Worm (Caenorhabditis elegans) whole organism, early embryonic: ENCODE measurements around the gene srh-99.

Experiments
- B0310.2 ChIP-seq: sonication (generic microtip); optimal IDR thresholded peaks from 2 replicates; lab custom pipeline; 2016; ENCODE audit warnings: mild to moderate bottlenecking, missing genetic modification characterization, missing compliant biosample characterization
- F13C5.2 ChIP-seq: sonication (generic microtip); optimal IDR thresholded peaks from 2 replicates; lab custom pipeline; 2017; ENCODE audit warnings: mild to moderate bottlenecking, missing genetic modification characterization, inconsistent platforms, missing compliant biosample characterization
- aly-1 ChIP-seq: sonication (generic microtip); optimal IDR thresholded peaks from 2 replicates; lab custom pipeline; 2016; ENCODE audit warnings: missing genetic modification characterization, missing compliant biosample characterization
- ama-1 ChIP-seq: fragments of 150-350 bp; optimal IDR thresholded peaks from 2 replicates; lab custom pipeline; 2014
- ceh-13 ChIP-seq: fragments of 200-800 bp; sonication (Bioruptor generic); optimal IDR thresholded peaks from 2 replicates; lab custom pipeline; 2018; ENCODE audit warnings: mild to moderate bottlenecking, missing genetic modification characterization, missing compliant biosample characterization
- ceh-36 ChIP-seq: sonication (generic microtip); optimal IDR thresholded peaks from 2 replicates; lab custom pipeline; 2016; ENCODE audit warnings: missing genetic modification characterization, inconsistent platforms, missing compliant biosample characterization
- ets-7 ChIP-seq: sonication (generic microtip); optimal IDR thresholded peaks from 2 replicates; lab custom pipeline; 2016; ENCODE audit warnings: missing genotype, missing genetic modification characterization, missing compliant biosample characterization
- flt-1 ChIP-seq: fragments of 200-800 bp; sonication (Bioruptor generic); IDR thresholded peaks from 2 replicates; pipeline ENCODE4 v1.3.6; 2022; ENCODE audit warnings: missing genetic modification characterization, missing compliant biosample characterization
- hmbx-1 ChIP-seq: sonication (generic microtip); optimal IDR thresholded peaks from 2 replicates; lab custom pipeline; 2016; ENCODE audit warnings: mild to moderate bottlenecking, missing genetic modification characterization, missing compliant biosample characterization
- hmg-4 ChIP-seq: fragments of 200-800 bp; sonication (Bioruptor generic); optimal IDR thresholded peaks from 2 replicates; lab custom pipeline; 2018; ENCODE audit warnings: mild to moderate bottlenecking, missing genetic modification characterization, missing compliant biosample characterization
- hnd-1 ChIP-seq: sonication (generic microtip); optimal IDR thresholded peaks from 2 replicates; lab custom pipeline; 2016; ENCODE audit warnings: missing genetic modification characterization, missing compliant biosample characterization
- pes-1 ChIP-seq: fragments of 200-800 bp; sonication (Bioruptor generic); IDR thresholded peaks from 2 replicates; pipeline ENCODE4 v1.3.6; 2022; ENCODE audit warnings: missing genetic modification reagents, missing genetic modification characterization, missing compliant biosample characterization
- scrt-1 ChIP-seq: fragments of 200-800 bp; sonication (Bioruptor generic); IDR thresholded peaks from 2 replicates; pipeline ENCODE4 v1.3.6; 2022; ENCODE audit warnings: missing genetic modification characterization, missing compliant biosample characterization
- sea-1 ChIP-seq: fragments of 200-800 bp; sonication (Bioruptor generic); conservative IDR thresholded peaks from 2 replicates; pipeline ENCODE4 v1.3.6; 2022; ENCODE audit warnings: missing genetic modification characterization, missing compliant biosample characterization
- tbx-11 ChIP-seq: fragments of 200-800 bp; sonication (Bioruptor generic); IDR thresholded peaks from 2 replicates; pipeline ENCODE4 v1.3.6; 2022; ENCODE audit warnings: missing genetic modification characterization, missing compliant biosample characterization
- tbx-37 ChIP-seq: fragments of 200-800 bp; sonication (Bioruptor generic); conservative IDR thresholded peaks from 2 replicates; pipeline ENCODE4 v1.3.6; 2022; ENCODE audit warnings: missing genetic modification reagents, missing genetic modification characterization, missing compliant biosample characterization
- tra-4 ChIP-seq: sonication (generic microtip); optimal IDR thresholded peaks from 2 replicates; lab custom pipeline; 2017; ENCODE audit warnings: missing genetic modification characterization, missing compliant biosample characterization

srh-99 gene

DNA sequence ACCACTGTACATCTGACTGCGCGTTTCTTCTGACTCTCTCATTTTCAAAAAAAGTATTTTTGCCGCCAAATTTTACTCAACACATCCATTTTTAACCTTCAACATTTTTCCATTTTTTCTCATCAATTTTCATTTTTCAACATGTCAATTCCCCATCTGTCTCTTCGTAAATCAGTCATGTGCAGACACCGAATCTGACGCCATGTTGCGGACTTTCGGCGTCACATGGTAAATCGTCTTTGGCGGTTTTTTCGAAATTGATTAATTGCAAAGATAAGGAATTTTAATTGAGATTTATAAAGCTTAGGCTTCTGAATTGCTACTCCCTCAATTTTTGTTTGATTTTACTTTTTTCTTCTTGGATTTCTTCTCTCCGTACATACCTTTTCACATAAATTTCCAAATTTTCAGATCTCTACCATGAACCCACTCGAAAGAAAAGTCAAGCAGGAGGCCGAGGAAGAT is 33.6 kb downstream of the srh-99 start, which contains the start of gene F19B10.1:
TSS of gene F19B10.1 (plus strand) at position 415 of the 465 bp plus-strand sequence.
- no peak for TF ChIP-seq hmbx-1
- no peak for TF ChIP-seq hmg-4 (GFP tag; lab: Kevin White, UChicago)
- no peak for TF ChIP-seq tbx-11 (GFP tag; lab: Robert Waterston, UW)
- no peak for TF ChIP-seq aly-1 (tag; lab: Kevin White, UChicago)
- TF ChIP-seq ets-7 (tag; lab: Kevin White, UChicago) = no peak
- no peak for TF ChIP-seq B0310.2
- TF ChIP-seq F13C5.2 (tag; lab: Kevin White, UChicago) = no peak
- TF ChIP-seq ceh-13 = no peak
- TF ChIP-seq ama-1 (lab: Kevin White, UChicago) = no peak
- no peak for TF ChIP-seq flt-1 (GFP tag; lab: Robert Waterston, UW)
- TF ChIP-seq tbx-37 (GFP tag; lab: Robert Waterston, UW) = no peak
- TF ChIP-seq scrt-1 (GFP tag; lab: Robert Waterston, UW) = no peak
- no peak for TF ChIP-seq tra-4 (tag; lab: Kevin White, UChicago)
- TF ChIP-seq sea-1 (GFP tag; lab: Robert Waterston, UW) = no peak
- no peak for TF ChIP-seq ceh-36 (tag; lab: Kevin White, UChicago)

DNA sequence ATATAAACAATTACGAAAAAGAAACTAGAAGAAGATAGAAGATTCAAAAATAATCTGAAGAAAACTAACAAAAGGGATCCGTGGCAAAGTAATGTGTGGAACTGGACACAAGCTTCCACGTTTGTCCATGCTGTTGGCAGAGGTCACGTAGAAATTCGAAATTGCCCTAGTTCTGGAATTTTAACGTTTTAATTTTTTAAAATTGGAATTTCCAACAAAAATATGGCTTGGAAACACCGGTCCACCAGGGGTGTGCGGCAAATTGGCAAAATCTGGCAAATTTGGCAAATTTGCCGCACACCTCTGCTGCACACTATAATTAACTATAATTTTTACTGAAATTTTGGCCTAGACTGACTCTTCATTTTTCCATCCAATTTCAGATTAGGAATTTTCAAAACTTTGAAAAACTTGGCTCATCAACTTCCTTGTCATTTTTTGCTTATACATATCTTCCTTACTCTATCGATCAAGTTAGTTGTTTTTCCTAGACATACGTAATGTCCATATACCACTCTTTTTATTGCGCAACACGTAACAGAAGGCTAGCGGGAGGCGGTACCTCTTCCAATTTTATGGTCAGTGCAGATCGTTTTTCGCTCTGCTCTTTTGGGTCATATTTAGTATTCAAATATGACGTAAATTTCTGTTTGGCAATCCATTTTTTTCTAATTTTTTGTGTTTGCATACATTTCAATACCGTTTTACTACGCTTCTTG is 34.8 kb downstream of the srh-99 start, which contains the start of gene F19B10.10:
TSS of gene F19B10.10 (minus strand) at position 51 of the 719 bp plus-strand sequence.
- TF ChIP-seq ets-7 (tag; lab: Kevin White, UChicago) (no peak), aly-1 (tag; lab: Kevin White, UChicago) (no peak), flt-1 (GFP tag; lab: Robert Waterston, UW) (no peak), pes-1 (GFP tag; lab: Robert Waterston, UW) (no peak), tra-4 (tag; lab: Kevin White, UChicago) (no peak), ceh-13 (no peak), hnd-1 (tag; lab: Kevin White, UChicago) (no peak), hmbx-1 (no peak), sea-1 (GFP tag; lab: Robert Waterston, UW) (no peak), hmg-4 (GFP tag; lab: Kevin White, UChicago) (no peak), B0310.2 (no peak), ceh-36 (tag; lab: Kevin White, UChicago) (no peak), ama-1 (lab: Kevin White, UChicago) (no peak)

DNA sequence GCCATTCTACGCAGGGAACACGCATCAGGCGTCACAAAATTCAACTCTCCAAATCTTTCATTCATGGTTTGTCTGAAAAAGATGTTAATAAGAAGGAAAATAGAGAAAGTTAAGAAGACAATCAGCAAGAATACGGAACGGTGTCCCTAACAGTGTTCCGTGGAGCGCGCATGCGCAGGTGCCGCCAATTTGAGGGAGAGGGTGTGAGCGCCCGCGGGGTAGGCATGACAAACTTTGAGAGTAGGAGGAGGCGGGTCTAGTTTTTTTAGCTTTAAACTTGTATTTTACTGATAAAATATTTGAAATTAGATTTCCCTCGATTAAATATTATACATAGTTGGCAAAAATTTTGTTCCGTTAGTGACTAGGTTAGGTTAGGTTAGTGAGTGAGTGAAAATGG is 36.0 kb downstream of the srh-99 start:
- no peak for TF ChIP-seq tbx-11 (GFP tag; lab: Robert Waterston, UW)
- TF ChIP-seq aly-1 (tag; lab: Kevin White, UChicago) = no peak
- no peak for TF ChIP-seq flt-1 (GFP tag; lab: Robert Waterston, UW)
- no peak for TF ChIP-seq hnd-1 (tag; lab: Kevin White, UChicago)
- TF ChIP-seq F13C5.2 (tag; lab: Kevin White, UChicago) = no peak
- TF ChIP-seq ceh-36 (tag; lab: Kevin White, UChicago) = no peak
- TF ChIP-seq ceh-13 = no peak
- no peak for TF ChIP-seq sea-1 (GFP tag; lab: Robert Waterston, UW)
- no peak for TF ChIP-seq tbx-37 (GFP tag; lab: Robert Waterston, UW)
- no peak for TF ChIP-seq hmg-4 (GFP tag; lab: Kevin White, UChicago)
- TF ChIP-seq scrt-1 (GFP tag; lab: Robert Waterston, UW) = no peak
- TF ChIP-seq hmbx-1 = no peak
- TF ChIP-seq pes-1 (GFP tag; lab: Robert Waterston, UW) = no peak
- no peak for TF ChIP-seq tra-4 (tag; lab: Kevin White, UChicago)
- TF ChIP-seq ets-7 (tag; lab: Kevin White, UChicago) = no peak
- no peak for TF ChIP-seq B0310.2
- no peak for TF ChIP-seq ama-1 (lab: Kevin White, UChicago)

DNA sequence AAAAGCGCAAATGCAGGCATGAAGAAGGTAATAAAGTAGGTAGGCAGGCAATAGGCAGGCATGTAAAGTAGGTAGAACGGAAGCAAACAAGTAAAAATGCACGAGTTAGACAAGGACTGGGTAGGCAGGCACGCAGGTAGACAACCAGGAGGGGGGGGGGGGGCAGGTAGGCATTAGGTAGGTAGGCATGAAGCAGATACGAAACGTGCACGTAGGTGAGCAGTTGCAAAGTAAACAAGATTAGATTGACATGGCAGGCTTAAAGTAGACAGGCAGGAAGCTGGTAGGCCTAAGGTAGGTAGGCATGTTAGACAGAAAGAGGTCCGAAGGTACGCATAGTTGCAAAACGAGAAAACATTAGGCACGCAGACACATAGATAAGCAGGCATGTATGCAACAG is 37.4 kb downstream of the srh-99 start:
- no peak for TF ChIP-seq tbx-11 (GFP tag; lab: Robert Waterston, UW)
- no peak for TF ChIP-seq B0310.2
- no peak for TF ChIP-seq flt-1 (GFP tag; lab: Robert Waterston, UW)
- TF ChIP-seq hnd-1 (tag; lab: Kevin White, UChicago) = no peak
- TF ChIP-seq sea-1 (GFP tag; lab: Robert Waterston, UW) = no peak
- no peak for TF ChIP-seq hmbx-1
- TF ChIP-seq hmg-4 (GFP tag; lab: Kevin White, UChicago) = no peak
- no peak for TF ChIP-seq scrt-1 (GFP tag; lab: Robert Waterston, UW)
- TF ChIP-seq tbx-37 (GFP tag; lab: Robert Waterston, UW) = no peak
- TF ChIP-seq pes-1 (GFP tag; lab: Robert Waterston, UW) = no peak
- no peak for TF ChIP-seq ama-1 (lab: Kevin White, UChicago)
- TF ChIP-seq F13C5.2 (tag; lab: Kevin White, UChicago) = no peak
- TF ChIP-seq ets-7 (tag; lab: Kevin White, UChicago) = no peak
- no peak for TF ChIP-seq ceh-13
- no peak for TF ChIP-seq tra-4 (tag; lab: Kevin White, UChicago)
- no peak for TF ChIP-seq ceh-36 (tag; lab: Kevin White, UChicago)
- TF ChIP-seq aly-1 (tag; lab: Kevin White, UChicago) = no peak

DNA sequence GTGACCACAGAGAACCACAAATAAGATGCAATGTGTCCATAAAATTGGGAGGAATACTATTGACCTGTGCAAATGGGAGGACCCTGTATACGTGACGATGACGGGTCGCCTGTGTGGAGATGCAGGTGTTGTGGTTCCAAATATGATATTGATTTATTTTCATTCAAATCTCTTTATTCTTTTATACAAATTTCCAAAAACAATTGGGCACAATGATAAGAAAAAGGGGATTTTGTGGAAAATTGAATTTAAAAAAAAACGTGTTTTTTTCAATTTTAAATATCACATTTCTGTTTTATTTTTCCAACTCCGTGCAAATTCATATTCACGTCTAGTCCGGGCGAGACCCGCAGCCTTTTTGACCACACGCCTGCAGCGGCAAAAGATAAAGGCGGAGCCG is 41.2 kb downstream of the srh-99 start, which contains the start of gene F19B10.2:
TSS of gene F19B10.2 (plus strand) at position 301 of the 400 bp plus-strand sequence.
- no peak for TF ChIP-seq pes-1 (GFP tag; lab: Robert Waterston, UW)

DNA sequence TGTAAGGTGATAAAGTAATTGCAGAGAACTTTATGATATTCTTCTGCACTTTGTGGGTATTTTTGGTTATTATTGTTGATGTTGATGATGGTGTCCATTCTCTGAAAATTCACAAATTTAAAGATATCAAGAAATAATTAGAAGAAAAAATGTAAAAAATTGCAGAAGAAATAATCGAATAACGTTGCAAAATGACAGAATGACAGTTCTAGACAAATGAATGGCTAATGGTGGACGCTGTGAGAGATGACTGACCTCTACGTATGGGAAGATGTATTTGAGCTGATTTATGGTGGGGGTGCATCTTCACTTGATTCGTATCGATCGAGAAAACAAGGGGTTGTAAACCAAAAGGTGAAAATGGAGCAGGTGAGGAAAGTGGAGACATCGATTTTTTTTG is 42.9 kb downstream of the srh-99 start, which contains the start of gene sea-1:
TSS of gene sea-1 (minus strand) at position 101 of the 400 bp plus-strand sequence.
- TF ChIP-seq hmbx-1 (no peak), ama-1 (lab: Kevin White, UChicago) (no peak), B0310.2 (no peak), tbx-37 (GFP tag; lab: Robert Waterston, UW) (no peak), hmg-4 (GFP tag; lab: Kevin White, UChicago) (no peak), ets-7 (tag; lab: Kevin White, UChicago) (no peak), tbx-11 (GFP tag; lab: Robert Waterston, UW) (no peak), sea-1 (GFP tag; lab: Robert Waterston, UW) (no peak)
